Worm (Caenorhabditis elegans) whole organism, midembryonic: ENCODE data around the gene rgs-3.

Experiments
- T22C8.4 ChIP-seq: fragments of 200-800 bp; sonication (Bioruptor generic); IDR thresholded peaks from 2 replicates; pipeline ENCODE4 v1.3.6; 2022; ENCODE audit warnings: missing genetic modification characterization, missing compliant biosample characterization
- cog-1 ChIP-seq: sonication (generic microtip); optimal IDR thresholded peaks from 2 replicates; lab custom pipeline; 2016; ENCODE audit warnings: missing genetic modification characterization, missing compliant biosample characterization
- flt-1 ChIP-seq: fragments of 200-800 bp; sonication (Bioruptor generic); IDR thresholded peaks from 2 replicates; pipeline ENCODE4 v1.3.6; 2022; ENCODE audit warnings: missing genetic modification characterization, missing compliant biosample characterization
- klf-2 ChIP-seq: fragments of 200-800 bp; sonication (Bioruptor generic); conservative IDR thresholded peaks from 2 replicates; pipeline ENCODE4 v1.3.6; 2022; ENCODE audit warnings: missing genetic modification reagents, missing genetic modification characterization, missing compliant biosample characterization
- med-1 ChIP-seq: sonication (generic microtip); optimal IDR thresholded peaks from 2 replicates; lab custom pipeline; 2017; ENCODE audit warnings: missing genetic modification characterization, mild to moderate bottlenecking, missing compliant biosample characterization, antibody characterized with exemption, missing genetic modification reagents; ENCODE audit not compliant: insufficient read depth
- ref-1 ChIP-seq: fragments of 200-800 bp; sonication (Bioruptor generic); conservative IDR thresholded peaks from 2 replicates; pipeline ENCODE4 v1.3.6; 2022; ENCODE audit warnings: missing genetic modification reagents, missing genetic modification characterization, missing compliant biosample characterization
- tab-1 ChIP-seq: fragments of 200-800 bp; sonication (Bioruptor generic); IDR thresholded peaks from 2 replicates; pipeline ENCODE4 v1.3.6; 2022; ENCODE audit warnings: missing genetic modification characterization, missing compliant biosample characterization
- ztf-23 ChIP-seq: fragments of 200-800 bp; sonication (Bioruptor generic); IDR thresholded peaks from 2 replicates; pipeline ENCODE4 v1.3.6; 2022; ENCODE audit warnings: missing genetic modification reagents, missing genetic modification characterization, missing compliant biosample characterization
- ztf-29 ChIP-seq: fragments of 200-800 bp; sonication (Bioruptor generic); IDR thresholded peaks from 2 replicates; pipeline ENCODE4 v1.3.6; 2022; ENCODE audit warnings: missing genetic modification reagents, missing genetic modification characterization, missing compliant biosample characterization

- TF ChIP-seq cog-1: no peak
- TF ChIP-seq flt-1: no peak
- no peak for TF ChIP-seq klf-2 (GFP tag; lab: Robert Waterston, UW)
- no peak for TF ChIP-seq tab-1
- no peak for TF ChIP-seq T22C8.4
- no peak for TF ChIP-seq ztf-23
- no peak for TF ChIP-seq ref-1 (GFP tag; lab: Robert Waterston, UW)
- TF ChIP-seq med-1 (GFP tag; lab: Kevin White, UChicago): no peak
- TF ChIP-seq ztf-29: no peak
Observed at ce11 chrII:6136712-6137111, 37.1 kb downstream of the rgs-3 start.
